Worm (Caenorhabditis elegans) whole organism, L4 larva: Measurements from ENCODE around the gene F54F2.7.
A peak's percentile ranks its signal among the peaks of the same experiment; 100 is the strongest.

Experiments used
- D1046.2 ChIP-seq: fragments of 200-800 bp; sonication (Bioruptor generic); IDR thresholded peaks from 2 replicates; pipeline ENCODE4 v1.3.6; 2022; ENCODE audit warnings: missing genetic modification characterization, missing compliant biosample characterization
- F10B5.3 ChIP-seq: sonication (generic microtip); optimal IDR thresholded peaks from 2 replicates; lab custom pipeline; 2016; ENCODE audit warnings: mild to moderate bottlenecking, missing genetic modification characterization, missing compliant biosample characterization
- F44E2.7 ChIP-seq: fragments of 200-800 bp; sonication (Bioruptor generic); IDR thresholded peaks from 2 replicates; pipeline ENCODE4 v2.1.2; 2022; ENCODE audit warnings: missing genetic modification characterization, missing compliant biosample characterization
- R02D3.7 ChIP-seq: fragments of 150-350 bp; sonication (generic microtip); optimal IDR thresholded peaks from 3 replicates; lab custom pipeline; 2014; ENCODE audit warnings: missing biosample characterization, missing genetic modification characterization
- T20F7.1 ChIP-seq: fragments of 200-800 bp; sonication (Bioruptor generic); optimal IDR thresholded peaks from 2 replicates; lab custom pipeline; 2018; ENCODE audit warnings: mild to moderate bottlenecking, missing genetic modification characterization, missing compliant biosample characterization
- Y105C5A.15 ChIP-seq: fragments of 200-800 bp; sonication (Bioruptor generic); IDR thresholded peaks from 2 replicates; pipeline ENCODE4 v1.3.6; 2022; ENCODE audit warnings: missing genetic modification characterization, missing compliant biosample characterization
- aha-1 ChIP-seq: fragments of 150-350 bp; peaks from one replicate; lab custom pipeline; 2014; ENCODE audit warnings: missing biosample characterization, missing genetic modification characterization
- ama-1 ChIP-seq: fragments of 150-350 bp; optimal IDR thresholded peaks from 2 replicates; lab custom pipeline; 2014; ENCODE audit warnings: inconsistent platforms, mixed read lengths
- ceh-20 ChIP-seq: fragments of 200-800 bp; sonication (Bioruptor generic); IDR thresholded peaks from 2 replicates; pipeline ENCODE4 v1.3.6; 2022; ENCODE audit warnings: missing genetic modification reagents, missing genetic modification characterization, missing compliant biosample characterization
- ceh-28 ChIP-seq: fragments of 150-350 bp; optimal IDR thresholded peaks from 2 replicates; lab custom pipeline; 2014; ENCODE audit warnings: missing biosample characterization, missing genetic modification reagents, missing genetic modification characterization
- ces-1 ChIP-seq: fragments of 150-350 bp; sonication (generic microtip); optimal IDR thresholded peaks from 4 replicates; lab custom pipeline; 2014; ENCODE audit warnings: missing biosample characterization, missing genetic modification reagents, missing genetic modification characterization
- cey-2 ChIP-seq: sonication (generic microtip); optimal IDR thresholded peaks from 3 replicates; lab custom pipeline; 2017; ENCODE audit warnings: missing genetic modification characterization, mild to moderate bottlenecking, missing compliant biosample characterization, antibody characterized with exemption, borderline replicate concordance; ENCODE audit not compliant: insufficient read depth
- ctbp-1 ChIP-seq: fragments of 200-800 bp; sonication (Bioruptor generic); IDR thresholded peaks from 2 replicates; pipeline ENCODE4 v1.3.6; 2022; ENCODE audit warnings: missing genetic modification reagents, missing genetic modification characterization, missing compliant biosample characterization
- daf-12 ChIP-seq: fragments of 150-350 bp; optimal IDR thresholded peaks from 2 replicates; lab custom pipeline; 2014; ENCODE audit warnings: missing biosample characterization, missing genetic modification reagents, missing genetic modification characterization
- daf-16 ChIP-seq, 3 experiments: sonication (generic microtip); optimal IDR thresholded peaks; 2 replicates each; lab custom pipeline; 2016 to 2017; ENCODE audit warnings: missing genetic modification characterization in 3 of 3, missing genetic modification reagents in 3 of 3, mild to moderate bottlenecking in 2 of 3, missing compliant biosample characterization in 2 of 3, missing biosample characterization in 1 of 3, moderate library complexity in 1 of 3
- dmd-6 ChIP-seq: fragments of 200-800 bp; sonication (Bioruptor generic); IDR thresholded peaks from 2 replicates; pipeline ENCODE4 v1.3.6; 2022; ENCODE audit warnings: missing genetic modification reagents, missing genetic modification characterization, missing compliant biosample characterization
- duxl-1 ChIP-seq: sonication (generic microtip); optimal IDR thresholded peaks from 2 replicates; lab custom pipeline; 2016; ENCODE audit warnings: mild to moderate bottlenecking, missing genetic modification characterization, moderate library complexity, missing compliant biosample characterization; ENCODE audit not compliant: poor library complexity
- dve-1 ChIP-seq: sonication (generic microtip); optimal IDR thresholded peaks from 2 replicates; lab custom pipeline; 2017; ENCODE audit warnings: antibody characterized with exemption, mild to moderate bottlenecking, missing genetic modification characterization, missing compliant biosample characterization; ENCODE audit not compliant: insufficient read depth
- fkh-10 ChIP-seq: fragments of 150-350 bp; optimal IDR thresholded peaks from 2 replicates; lab custom pipeline; 2014; ENCODE audit warnings: missing biosample characterization, missing genetic modification reagents, missing genetic modification characterization
- hlh-11 ChIP-seq: fragments of 200-800 bp; sonication (Bioruptor generic); optimal IDR thresholded peaks from 2 replicates; lab custom pipeline; 2018; ENCODE audit warnings: mild to moderate bottlenecking, missing genetic modification characterization, missing compliant biosample characterization
- hlh-30 ChIP-seq: sonication (generic microtip); optimal IDR thresholded peaks from 2 replicates; lab custom pipeline; 2017; ENCODE audit warnings: antibody characterized with exemption, mild to moderate bottlenecking, missing genetic modification characterization, missing compliant biosample characterization; ENCODE audit not compliant: insufficient read depth
- hmg-1.1 ChIP-seq: fragments of 200-800 bp; sonication (Bioruptor generic); IDR thresholded peaks from 2 replicates; pipeline ENCODE4 v1.3.6; 2022; ENCODE audit warnings: missing genetic modification reagents, missing genetic modification characterization, missing compliant biosample characterization
- jun-1 ChIP-seq: fragments of 150-350 bp; optimal IDR thresholded peaks from 2 replicates; lab custom pipeline; 2014; ENCODE audit warnings: missing biosample characterization, missing genetic modification reagents, missing genetic modification characterization
- lim-7 ChIP-seq: fragments of 200-800 bp; sonication (Bioruptor generic); IDR thresholded peaks from 2 replicates; pipeline ENCODE4 v1.3.6; 2022; ENCODE audit warnings: missing genetic modification characterization, missing compliant biosample characterization
- lin-1 ChIP-seq: fragments of 200-800 bp; sonication (Bioruptor generic); IDR thresholded peaks from 2 replicates; pipeline ENCODE4 v1.3.6; 2022; ENCODE audit warnings: missing genetic modification reagents, missing genetic modification characterization, missing compliant biosample characterization
- lsy-2 ChIP-seq, 2 experiments: fragments of 150-350 bp in 1 of 2; sonication (generic microtip) in 1 of 2; optimal IDR thresholded peaks; 2 replicates each; lab custom pipeline; 2014 to 2017; ENCODE audit warnings: missing biosample characterization in 2 of 2, missing genetic modification characterization in 2 of 2
- madf-5 ChIP-seq, 2 experiments: fragments of 200-800 bp; sonication (Bioruptor generic); IDR thresholded peaks; 2 replicates each; pipeline ENCODE4 v1.3.6; 2022; ENCODE audit warnings: missing compliant biosample characterization in 2 of 2, missing genetic modification characterization in 2 of 2
- madf-9 ChIP-seq: fragments of 200-800 bp; sonication (Bioruptor generic); conservative IDR thresholded peaks from 2 replicates; pipeline ENCODE4 v1.3.6; 2022; ENCODE audit warnings: missing genetic modification reagents, missing genetic modification characterization, missing compliant biosample characterization
- mdl-1 ChIP-seq, 2 experiments: fragments of 150-350 bp in 1 of 2; sonication (generic microtip) in 1 of 2; optimal IDR thresholded peaks; 2 replicates each; lab custom pipeline; 2014 to 2017; ENCODE audit warnings: missing biosample characterization in 2 of 2, missing genetic modification characterization in 2 of 2
- nhr-11 ChIP-seq: fragments of 150-350 bp; optimal IDR thresholded peaks from 2 replicates; lab custom pipeline; 2014; ENCODE audit warnings: missing biosample characterization, missing genetic modification characterization
- nhr-28 ChIP-seq: fragments of 150-350 bp; optimal IDR thresholded peaks from 2 replicates; lab custom pipeline; 2014; ENCODE audit warnings: missing biosample characterization, missing genetic modification characterization
- nhr-41 ChIP-seq: fragments of 200-800 bp; sonication (Bioruptor generic); IDR thresholded peaks from 2 replicates; pipeline ENCODE4 v1.3.6; 2022; ENCODE audit warnings: missing genetic modification reagents, missing genetic modification characterization, missing compliant biosample characterization
- nhr-42 ChIP-seq: fragments of 200-800 bp; sonication (Bioruptor generic); IDR thresholded peaks from 2 replicates; pipeline ENCODE4 v1.3.6; 2022; ENCODE audit warnings: missing genetic modification characterization, missing compliant biosample characterization
- nhr-6 ChIP-seq: fragments of 150-350 bp; optimal IDR thresholded peaks from 2 replicates; lab custom pipeline; 2014; ENCODE audit warnings: missing biosample characterization, missing genetic modification characterization
- pha-4 ChIP-seq, 2 experiments: fragments of 150-350 bp in 1 of 2; fragments of 200-800 bp in 1 of 2; sonication (Bioruptor generic) in 1 of 2; IDR thresholded peaks in 1 of 2; optimal IDR thresholded peaks in 1 of 2; 2 replicates each; pipeline versions ENCODE4 v1.3.6 to Lab custom; 2014 to 2022; ENCODE audit warnings: missing genetic modification characterization in 2 of 2, missing genetic modification reagents in 2 of 2, missing biosample characterization in 1 of 2, missing compliant biosample characterization in 1 of 2
- rbr-2 ChIP-seq: sonication (generic microtip); optimal IDR thresholded peaks from 2 replicates; lab custom pipeline; 2016; ENCODE audit warnings: missing genotype, missing genetic modification characterization, missing compliant biosample characterization
- spr-3 ChIP-seq: fragments of 200-800 bp; sonication (Bioruptor generic); optimal IDR thresholded peaks from 2 replicates; lab custom pipeline; 2018; ENCODE audit warnings: mild to moderate bottlenecking, missing genetic modification characterization, missing compliant biosample characterization
- tag-97 ChIP-seq: fragments of 200-800 bp; sonication (Bioruptor generic); IDR thresholded peaks from 2 replicates; pipeline ENCODE4 v1.3.6; 2022; ENCODE audit warnings: missing genetic modification characterization, missing compliant biosample characterization
- unc-130 ChIP-seq: sonication (generic microtip); optimal IDR thresholded peaks from 2 replicates; lab custom pipeline; 2016; ENCODE audit warnings: missing genetic modification reagents, missing genetic modification characterization, missing compliant biosample characterization
- unc-62 ChIP-seq, 3 experiments: fragments of 150-350 bp in 1 of 3; sonication (generic microtip); optimal IDR thresholded peaks in 2 of 3; peaks in 1 of 3; 1 replicate in 1 of 3; 2 replicates in 2 of 3; lab custom pipeline; 2014 to 2017; ENCODE audit warnings: missing biosample characterization in 3 of 3, missing genetic modification characterization in 3 of 3, missing genetic modification reagents in 3 of 3, missing genotype in 1 of 3
- vab-7 ChIP-seq: fragments of 200-800 bp; sonication (Bioruptor generic); IDR thresholded peaks from 2 replicates; pipeline ENCODE4 v1.3.6; 2022; ENCODE audit warnings: missing genetic modification reagents, missing genetic modification characterization, missing compliant biosample characterization
- zag-1 ChIP-seq: fragments of 150-350 bp; optimal IDR thresholded peaks from 2 replicates; lab custom pipeline; 2014; ENCODE audit warnings: missing biosample characterization, missing genetic modification characterization
- zfp-2 ChIP-seq: sonication (generic microtip); optimal IDR thresholded peaks from 2 replicates; lab custom pipeline; 2016; ENCODE audit warnings: mild to moderate bottlenecking, missing genetic modification characterization, missing compliant biosample characterization
- ztf-11 ChIP-seq: fragments of 150-350 bp; optimal IDR thresholded peaks from 2 replicates; lab custom pipeline; 2014; ENCODE audit warnings: missing biosample characterization, missing genetic modification characterization

F54F2.7 gene

DNA sequence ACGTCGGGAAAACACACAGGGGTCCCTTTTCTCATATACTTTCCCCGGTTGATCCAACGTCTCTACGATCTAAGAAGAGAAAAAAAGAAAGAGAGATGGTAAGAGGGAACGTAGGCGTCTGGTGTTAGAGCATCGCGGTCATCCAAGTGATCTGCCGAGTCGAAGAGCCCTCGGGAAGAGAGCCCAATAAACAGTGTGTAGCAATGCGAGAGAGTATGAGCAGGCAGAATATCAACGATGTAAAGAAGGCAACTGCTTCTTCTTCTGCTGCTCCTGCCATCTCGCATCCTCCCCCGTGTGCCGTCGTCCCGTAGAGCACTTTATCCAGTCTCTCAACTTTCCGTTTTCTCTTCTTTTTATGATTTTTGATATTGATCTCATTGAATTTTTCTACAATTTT is 8.6 kb upstream of the F54F2.7 start:
- TF ChIP-seq aha-1 (tag; lab: Kevin White, UChicago): peak; percentile 67
- 0 out of 2 replicates have a peak, but pooled peaks have one; percentile 39 for TF ChIP-seq hmg-1.1
- TF ChIP-seq tag-97 (GFP tag; lab: Robert Waterston, UW): no peak
- TF ChIP-seq hlh-11: peak; percentile 39

DNA sequence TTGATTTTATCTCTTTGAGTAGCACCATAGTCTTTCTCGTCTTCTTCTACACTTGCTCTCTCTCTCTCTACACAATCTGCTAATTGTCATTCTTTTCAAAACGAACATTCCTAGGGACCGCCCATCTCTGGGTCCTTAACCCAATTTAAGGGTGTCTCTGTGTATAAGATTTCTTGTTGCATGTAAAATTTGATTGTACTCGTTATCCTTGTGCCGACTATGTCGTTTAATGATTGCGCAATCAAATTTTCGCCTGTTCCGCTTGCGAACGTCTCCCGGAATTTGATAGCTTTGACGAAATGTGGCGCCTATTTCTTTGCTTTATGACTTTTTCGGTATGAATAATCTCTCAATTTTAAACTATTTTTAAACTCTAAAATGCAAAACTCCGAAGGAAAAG is 4.0 kb upstream of the F54F2.7 start:
- TF ChIP-seq spr-3 (no peak), zfp-2 (tag; lab: Kevin White, UChicago) (no peak), T20F7.1 (GFP tag; lab: Kevin White, UChicago) (no peak), jun-1 (tag; lab: Kevin White, UChicago) (no peak), F10B5.3 (tag; lab: Kevin White, UChicago) (no peak), R02D3.7 (tag; lab: Kevin White, UChicago) (no peak), vab-7 (GFP tag; lab: Robert Waterston, UW) (no peak), duxl-1 (no peak), ces-1 (GFP tag; lab: Kevin White, UChicago) (peak; percentile 90), D1046.2 (GFP tag; lab: Robert Waterston, UW) (no peak), dmd-6 (GFP tag; lab: Robert Waterston, UW) (no peak), lsy-2 (tag; optimal IDR thresholded peaks at IDR 0.05; lab: Kevin White, UChicago) (peak in 1 of 2 experiments; percentile 6), fkh-10 (GFP tag; lab: Kevin White, UChicago) (peak; percentile 81), dve-1 (tag; lab: Kevin White, UChicago) (no peak), unc-130 (GFP tag; lab: Kevin White, UChicago) (no peak), nhr-6 (tag; lab: Kevin White, UChicago) (no peak), madf-9 (GFP tag; lab: Robert Waterston, UW) (no peak), tag-97 (GFP tag; lab: Robert Waterston, UW) (no peak), Y105C5A.15 (GFP tag; lab: Robert Waterston, UW) (no peak), hlh-30 (tag; lab: Kevin White, UChicago) (no peak), lin-1 (GFP tag; lab: Robert Waterston, UW) (no peak), madf-5 (GFP tag; IDR thresholded peaks at IDR 0.05; lab: Robert Waterston, UW) (no peak), ctbp-1 (GFP tag; lab: Robert Waterston, UW) (0 out of 2 replicates have a peak, but pooled peaks have one; percentile 23), ceh-20 (GFP tag; lab: Robert Waterston, UW) (no peak), F44E2.7 (GFP tag; lab: Robert Waterston, UW) (no peak), ztf-11 (no peak), unc-62 (GFP tag; optimal IDR thresholded peaks at IDR 0.05 in 1 of 2; lab: Kevin White, UChicago) (peak in 1 of 2 experiments; percentile 68), unc-62 (tag; optimal IDR thresholded peaks at IDR 0.05; lab: Kevin White, UChicago) (no peak), nhr-28 (tag; lab: Kevin White, UChicago) (no peak)
- TF ChIP-seq, all 104 proteins: peak for 5

ce11 chrIII:8809245-8809971 is 2.3 kb upstream of the F54F2.7 start, which contains the start of gene prx-19:
Gene prx-19 (minus strand): TSS chrIII:8809295.
- no peak for TF ChIP-seq daf-16 (GFP tag; optimal IDR thresholded peaks at IDR 0.05; lab: Kevin White, UChicago)
- TF ChIP-seq daf-16 (tag; optimal IDR thresholded peaks at IDR 0.05; lab: Kevin White, UChicago): peak; percentile 13
- no peak for TF ChIP-seq daf-12 (tag; lab: Kevin White, UChicago)
- TF ChIP-seq nhr-28 (tag; lab: Kevin White, UChicago): peak; percentile 49
- no peak for TF ChIP-seq rbr-2 (tag; lab: Kevin White, UChicago)
- TF ChIP-seq nhr-11 (tag; lab: Kevin White, UChicago): no peak
- TF ChIP-seq madf-9 (GFP tag; lab: Robert Waterston, UW): no peak
- TF ChIP-seq unc-62 (GFP tag; optimal IDR thresholded peaks at IDR 0.05 in 1 of 2; lab: Kevin White, UChicago): peak in 1 of 2 experiments; percentile 39
- TF ChIP-seq unc-62 (tag; optimal IDR thresholded peaks at IDR 0.05; lab: Kevin White, UChicago): no peak
- no peak for TF ChIP-seq unc-130 (GFP tag; lab: Kevin White, UChicago)
- TF ChIP-seq cey-2 (tag; lab: Kevin White, UChicago): no peak
- no peak for TF ChIP-seq ama-1 (lab: Kevin White, UChicago)
- no peak for TF ChIP-seq nhr-41 (GFP tag; lab: Robert Waterston, UW)
- no peak for TF ChIP-seq zag-1 (tag; lab: Kevin White, UChicago)
- peak in 1 of 2 experiments; percentile 55 for TF ChIP-seq lsy-2 (tag; optimal IDR thresholded peaks at IDR 0.05; lab: Kevin White, UChicago)
- TF ChIP-seq hlh-11: peak; percentile 8
- peak; percentile 47 for TF ChIP-seq hlh-30 (tag; lab: Kevin White, UChicago)
- TF ChIP-seq ceh-28: no peak
- TF ChIP-seq nhr-42 (GFP tag; lab: Robert Waterston, UW): no peak
- no peak for TF ChIP-seq lim-7 (GFP tag; lab: Robert Waterston, UW)
- no peak for TF ChIP-seq pha-4 (GFP tag; IDR thresholded peaks at IDR 0.05; lab: Robert Waterston, UW)
- no peak for TF ChIP-seq pha-4 (tag; optimal IDR thresholded peaks at IDR 0.05; lab: Kevin White, UChicago)
- TF ChIP-seq mdl-1 (tag; optimal IDR thresholded peaks at IDR 0.05; lab: Kevin White, UChicago): no peak
